Worm (Caenorhabditis elegans) whole organism, mixed stage, embryonic: ENCODE data around the gene gmpr-1.

Source experiments
- M03D4.4 ChIP-seq: sonication (generic microtip); optimal IDR thresholded peaks from 2 replicates; lab custom pipeline; 2017; ENCODE audit warnings: mild to moderate bottlenecking, missing genetic modification characterization, missing compliant biosample characterization
- bed-3 ChIP-seq: fragments of 200-800 bp; sonication (Bioruptor generic); optimal IDR thresholded peaks from 3 replicates; lab custom pipeline; 2018; ENCODE audit warnings: mild to moderate bottlenecking, missing genetic modification characterization, moderate library complexity, missing compliant biosample characterization
- ceh-39 ChIP-seq: fragments of 150-350 bp; optimal IDR thresholded peaks from 2 replicates; lab custom pipeline; 2014; ENCODE audit warnings: missing biosample characterization, missing genetic modification characterization
- ceh-83 ChIP-seq: fragments of 200-800 bp; sonication (Bioruptor generic); optimal IDR thresholded peaks from 2 replicates; lab custom pipeline; 2018; ENCODE audit warnings: mild to moderate bottlenecking, missing genetic modification characterization, missing compliant biosample characterization
- ces-1 ChIP-seq: fragments of 150-350 bp; optimal IDR thresholded peaks from 2 replicates; lab custom pipeline; 2014; ENCODE audit warnings: missing biosample characterization, missing genetic modification reagents, missing genetic modification characterization
- cnd-1 ChIP-seq: fragments of 200-800 bp; sonication (Bioruptor generic); optimal IDR thresholded peaks from 2 replicates; lab custom pipeline; 2018; ENCODE audit warnings: mild to moderate bottlenecking, missing genetic modification characterization, missing compliant biosample characterization
- drap-1 ChIP-seq: fragments of 200-800 bp; sonication (Bioruptor generic); optimal IDR thresholded peaks from 3 replicates; lab custom pipeline; 2018; ENCODE audit warnings: mild to moderate bottlenecking, missing genetic modification characterization, missing compliant biosample characterization
- elt-1 ChIP-seq: sonication (generic microtip); optimal IDR thresholded peaks from 2 replicates; lab custom pipeline; 2017; ENCODE audit warnings: missing genetic modification characterization, mild to moderate bottlenecking, missing compliant biosample characterization, antibody characterized with exemption, moderate library complexity, borderline replicate concordance; ENCODE audit not compliant: insufficient read depth
- hlh-1 ChIP-seq: fragments of 150-350 bp; optimal IDR thresholded peaks from 2 replicates; lab custom pipeline; 2014; ENCODE audit warnings: missing biosample characterization, missing genetic modification reagents, missing genetic modification characterization
- lin-32 ChIP-seq: fragments of 200-800 bp; sonication (Bioruptor generic); optimal IDR thresholded peaks from 2 replicates; lab custom pipeline; 2018; ENCODE audit warnings: mild to moderate bottlenecking, missing genetic modification characterization, missing compliant biosample characterization
- lsy-2 ChIP-seq: fragments of 150-350 bp; optimal IDR thresholded peaks from 2 replicates; lab custom pipeline; 2014; ENCODE audit warnings: missing biosample characterization, missing genetic modification characterization
- mab-5 ChIP-seq: fragments of 150-350 bp; optimal IDR thresholded peaks from 2 replicates; lab custom pipeline; 2014; ENCODE audit warnings: missing biosample characterization, missing genetic modification characterization
- mep-1 ChIP-seq: fragments of 150-350 bp; optimal IDR thresholded peaks from 2 replicates; lab custom pipeline; 2017; ENCODE audit warnings: missing biosample characterization, missing genetic modification reagents, missing genetic modification characterization, inconsistent platforms
- mls-2 ChIP-seq: sonication (generic microtip); optimal IDR thresholded peaks from 2 replicates; lab custom pipeline; 2016; ENCODE audit warnings: mild to moderate bottlenecking, missing genetic modification characterization, moderate library complexity, missing compliant biosample characterization
- nhr-2 ChIP-seq: fragments of 150-350 bp; optimal IDR thresholded peaks from 2 replicates; lab custom pipeline; 2014; ENCODE audit warnings: missing biosample characterization, missing genetic modification characterization
- nhr-28 ChIP-seq: fragments of 150-350 bp; optimal IDR thresholded peaks from 2 replicates; lab custom pipeline; 2014; ENCODE audit warnings: missing biosample characterization, missing genetic modification characterization
- nhr-76 ChIP-seq: sonication (generic microtip); optimal IDR thresholded peaks from 2 replicates; lab custom pipeline; 2017; ENCODE audit warnings: missing biosample characterization, missing genetic modification characterization
- pha-4 ChIP-seq: fragments of 150-350 bp; optimal IDR thresholded peaks from 2 replicates; lab custom pipeline; 2018; ENCODE audit warnings: missing biosample characterization, missing genetic modification reagents, missing genetic modification characterization
- sem-2 ChIP-seq: fragments of 200-800 bp; sonication (Bioruptor generic); optimal IDR thresholded peaks from 2 replicates; lab custom pipeline; 2018; ENCODE audit warnings: mild to moderate bottlenecking, missing genetic modification characterization, missing compliant biosample characterization
- snpc-4 ChIP-seq: fragments of 150-350 bp; optimal IDR thresholded peaks from 2 replicates; lab custom pipeline; 2014; ENCODE audit warnings: missing biosample characterization, missing genetic modification characterization
- sptf-1 ChIP-seq: sonication (generic microtip); optimal IDR thresholded peaks from 2 replicates; lab custom pipeline; 2017; ENCODE audit warnings: mild to moderate bottlenecking, missing genetic modification characterization, moderate library complexity, missing compliant biosample characterization
- unc-120 ChIP-seq: sonication (generic microtip); optimal IDR thresholded peaks from 2 replicates; lab custom pipeline; 2017; ENCODE audit warnings: missing genetic modification characterization, missing compliant biosample characterization; ENCODE audit not compliant: poor library complexity, severe bottlenecking
- unc-62 ChIP-seq: fragments of 150-350 bp; optimal IDR thresholded peaks from 2 replicates; lab custom pipeline; 2014; ENCODE audit warnings: missing biosample characterization, missing genetic modification reagents, missing genetic modification characterization
- zip-8 ChIP-seq: fragments of 150-350 bp; optimal IDR thresholded peaks from 2 replicates; lab custom pipeline; 2014; ENCODE audit warnings: missing biosample characterization, missing genetic modification characterization

Gene gmpr-1

DNA sequence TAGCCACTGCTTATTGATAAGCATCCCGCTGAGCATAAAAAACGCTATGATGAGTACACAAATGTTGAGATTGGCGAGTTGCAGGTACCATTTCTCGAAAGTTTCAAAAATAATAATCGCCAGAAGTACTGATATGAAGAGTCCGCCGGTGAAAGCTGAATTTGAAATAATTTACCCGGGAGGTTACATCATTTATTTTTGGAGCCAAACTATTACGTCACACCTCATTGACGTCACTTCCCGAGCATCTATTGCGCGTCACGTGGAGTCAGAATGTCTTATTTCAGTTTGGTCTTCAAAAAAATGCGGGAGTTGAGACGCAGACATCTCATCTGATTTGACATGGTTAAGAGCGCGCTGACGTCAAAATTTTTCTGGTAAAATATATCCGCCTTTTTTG, 40.4 kb downstream of the gmpr-1 start:
- no peak for TF ChIP-seq ces-1
- peak; percentile 95 for TF ChIP-seq zip-8 (tag; lab: Kevin White, UChicago)

DNA sequence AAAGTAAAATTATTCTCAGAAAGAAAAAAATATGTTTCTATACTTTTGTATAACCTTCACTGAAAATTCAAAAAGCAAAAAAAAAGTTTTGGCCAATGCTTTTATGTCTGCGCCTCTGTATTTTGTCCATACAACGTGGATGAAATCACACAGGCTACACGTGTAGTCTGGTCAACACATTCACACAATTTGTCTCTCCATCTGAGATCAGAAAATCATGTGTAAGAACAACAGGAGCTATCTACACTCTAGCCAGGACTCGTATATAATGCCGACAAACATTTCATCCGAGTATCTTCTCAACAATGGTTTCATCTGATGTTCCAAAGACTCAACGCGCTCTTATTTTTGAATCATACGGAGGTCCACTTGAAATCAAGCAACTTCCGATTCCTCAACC, 44.3 kb downstream of the gmpr-1 start, which contains the start of gene D2063.1:
Gene D2063.1, plus strand, starts transcription at position 281 of the 400 bp plus-strand sequence.
- TF ChIP-seq hlh-1 (tag; lab: Kevin White, UChicago) (peak; percentile 61), mep-1 (tag; lab: Kevin White, UChicago) (no peak), pha-4 (tag; lab: Kevin White, UChicago) (no peak)

DNA sequence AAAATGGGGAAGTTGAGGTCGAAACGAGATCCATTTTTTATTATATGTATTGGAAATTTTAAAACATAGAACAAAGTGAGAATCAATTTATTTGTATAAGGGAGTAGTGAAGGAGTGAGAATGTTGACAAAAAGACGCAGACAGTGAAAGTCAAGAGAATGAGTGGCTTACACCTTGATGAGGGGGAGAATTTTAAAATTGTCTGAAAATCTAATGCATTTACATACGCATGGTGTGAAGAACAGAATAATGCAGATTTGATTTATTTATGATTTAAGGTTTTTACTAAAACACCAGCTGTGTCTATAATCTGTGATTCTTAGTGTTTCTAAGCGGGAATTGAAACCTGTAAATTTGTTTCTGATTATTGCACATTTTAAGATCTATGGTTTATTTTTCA, 45.8 kb downstream of the gmpr-1 start, which contains the start of gene nhr-125:
Gene nhr-125, minus strand, starts transcription at position 101 of the 400 bp plus-strand sequence.
- TF ChIP-seq ceh-39 (tag; lab: Kevin White, UChicago) (no peak), hlh-1 (tag; lab: Kevin White, UChicago) (no peak), pha-4 (tag; lab: Kevin White, UChicago) (no peak), nhr-28 (tag; lab: Kevin White, UChicago) (no peak), sptf-1 (tag; lab: Kevin White, UChicago) (no peak), ces-1 (no peak), nhr-2 (tag; lab: Kevin White, UChicago) (no peak), mab-5 (tag; lab: Kevin White, UChicago) (no peak), elt-1 (no peak), bed-3 (GFP tag; lab: Kevin White, UChicago) (no peak), sem-2 (GFP tag; lab: Kevin White, UChicago) (no peak), unc-120 (tag; lab: Kevin White, UChicago) (no peak)

DNA sequence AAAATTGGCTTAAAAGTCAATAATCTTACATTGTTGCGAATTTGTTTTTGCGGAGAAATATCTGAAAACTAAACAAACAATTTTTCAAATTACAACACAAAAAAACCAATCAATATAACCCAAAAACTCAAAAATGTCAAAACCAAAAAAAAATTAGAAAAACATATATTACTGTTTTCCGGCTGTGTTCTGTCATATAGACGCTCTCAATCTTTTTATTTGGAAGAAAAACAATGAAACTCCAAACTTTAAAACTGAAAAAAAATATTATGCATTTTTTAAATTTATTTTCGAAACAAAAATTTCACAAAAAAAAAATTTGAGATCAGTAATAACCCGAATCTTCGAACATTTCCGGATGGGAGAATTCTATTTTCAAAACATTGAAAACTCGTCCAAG, 48.5 kb downstream of the gmpr-1 start, which contains the start of gene R02D1.2:
Gene R02D1.2, minus strand, starts transcription at position 101 of the 400 bp plus-strand sequence.
- no peak for TF ChIP-seq nhr-76 (tag; lab: Kevin White, UChicago)
- TF ChIP-seq ces-1: no peak
- TF ChIP-seq snpc-4 (tag; lab: Kevin White, UChicago): no peak
- no peak for TF ChIP-seq nhr-2 (tag; lab: Kevin White, UChicago)
- no peak for TF ChIP-seq mab-5 (tag; lab: Kevin White, UChicago)

DNA sequence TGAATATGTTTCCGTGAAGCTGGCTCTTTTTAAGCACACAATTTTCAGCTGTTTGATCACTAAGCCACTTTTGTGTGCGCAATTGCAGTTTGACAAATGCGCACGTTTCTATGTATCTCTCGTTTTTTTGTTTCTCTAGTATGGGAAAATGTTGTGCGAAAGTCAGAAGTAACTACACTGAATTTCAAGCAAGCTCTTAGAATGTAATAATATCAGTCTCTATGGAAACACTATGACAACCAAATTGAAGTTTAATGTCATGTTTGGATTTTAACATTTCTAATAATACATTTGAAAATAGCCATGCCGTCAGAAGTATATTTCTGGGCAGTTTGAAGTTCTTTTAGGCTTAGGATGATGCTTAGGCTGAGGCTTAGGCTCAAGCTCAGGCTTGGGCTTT, 51.3 kb downstream of the gmpr-1 start, which contains the start of gene ZC132.9:
Gene ZC132.9, minus strand, starts transcription at position 101 of the 400 bp plus-strand sequence.
- no peak for TF ChIP-seq lsy-2
- TF ChIP-seq cnd-1 (tag; lab: Kevin White, UChicago): no peak
- no peak for TF ChIP-seq M03D4.4
- TF ChIP-seq sptf-1 (tag; lab: Kevin White, UChicago): no peak
- no peak for TF ChIP-seq ceh-39 (tag; lab: Kevin White, UChicago)
- TF ChIP-seq drap-1: no peak
- TF ChIP-seq nhr-28 (tag; lab: Kevin White, UChicago): no peak
- no peak for TF ChIP-seq mab-5 (tag; lab: Kevin White, UChicago)
- no peak for TF ChIP-seq pha-4 (tag; lab: Kevin White, UChicago)
- no peak for TF ChIP-seq unc-62 (GFP tag; lab: Kevin White, UChicago)
- no peak for TF ChIP-seq lin-32 (GFP tag; lab: Kevin White, UChicago)
- no peak for TF ChIP-seq hlh-1 (tag; lab: Kevin White, UChicago)
- no peak for TF ChIP-seq elt-1
- no peak for TF ChIP-seq ceh-83 (GFP tag; lab: Kevin White, UChicago)
- TF ChIP-seq snpc-4 (tag; lab: Kevin White, UChicago): no peak
- no peak for TF ChIP-seq mls-2 (tag; lab: Kevin White, UChicago)
- TF ChIP-seq nhr-2 (tag; lab: Kevin White, UChicago): no peak
